Worm (Caenorhabditis elegans): ENCODE results near the gene nrps-1.

DNA sequence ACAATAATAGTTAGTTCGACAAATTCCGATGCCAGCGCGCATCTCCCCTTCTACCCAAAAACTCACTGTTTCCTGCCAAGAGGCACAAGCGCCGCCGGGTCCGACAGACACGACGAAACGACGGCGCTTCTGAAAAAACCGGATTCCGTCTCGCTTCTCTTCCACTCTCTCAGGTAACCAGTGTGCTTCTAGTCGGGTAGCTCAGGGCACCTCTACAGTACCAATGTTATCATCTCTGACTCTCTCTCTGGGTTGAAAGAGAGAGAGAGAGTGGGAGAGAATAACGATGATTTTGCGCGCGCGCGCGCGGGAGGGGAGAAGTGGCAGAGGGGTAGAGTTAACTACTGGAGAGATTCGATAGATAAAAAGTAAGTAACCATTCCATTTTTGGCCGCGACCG is 22.4 kb downstream of the nrps-1 start:
- no peak for TF ChIP-seq him-1 (tag; optimal IDR thresholded peaks at IDR 0.05)
- no peak for TF ChIP-seq W03F9.2 (tag; optimal IDR thresholded peaks at IDR 0.05)
